Fruit fly (Drosophila melanogaster): ENCODE data around the gene dhd.

The dhd gene

DNA sequence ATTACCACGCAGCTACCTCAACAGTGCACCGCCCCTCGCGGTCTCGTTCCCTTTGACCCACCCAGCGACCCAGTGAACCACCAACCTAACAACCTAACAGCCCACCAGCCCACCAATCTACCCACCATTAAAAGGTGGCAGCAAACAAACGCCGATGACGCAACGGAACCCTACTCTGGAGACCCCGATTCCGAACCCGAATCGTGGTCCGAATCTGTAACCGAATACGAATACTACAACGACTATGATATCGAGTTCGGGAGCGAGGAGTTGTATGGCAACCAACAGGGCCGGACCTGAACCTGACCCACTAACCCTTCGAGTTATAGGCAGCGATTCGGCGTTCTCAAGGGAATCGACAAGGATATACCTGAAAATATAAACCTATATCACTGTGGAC lies 25.3 kb downstream of the dhd start:
- TF ChIP-seq CG12605 (GFP tag; IDR thresholded peaks at IDR 0.05) (no peak), fd96Ca (GFP tag; IDR thresholded peaks at IDR 0.05) (no peak)

DNA sequence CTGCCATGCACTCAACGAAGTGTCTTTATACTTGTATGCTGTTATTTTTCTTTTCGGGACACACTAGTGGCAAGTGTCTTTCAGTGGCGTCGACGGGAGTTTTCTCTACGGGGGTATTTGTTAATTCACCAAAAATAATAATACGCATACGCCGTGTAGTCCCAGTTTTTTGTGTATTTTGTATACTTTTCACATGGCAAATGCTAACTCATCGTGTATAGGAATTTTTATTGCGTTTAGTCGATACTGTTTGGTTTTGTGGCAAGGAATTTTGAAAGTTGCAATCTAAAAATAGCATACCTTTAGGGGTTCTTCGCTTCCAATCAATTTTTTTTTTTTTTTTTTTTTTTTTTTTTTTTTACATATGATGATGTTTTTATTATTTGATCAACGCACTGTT lies 26.5 kb downstream of the dhd start:
- TF ChIP-seq Snoo (tag; optimal IDR thresholded peaks at IDR 0.05) (no peak), CG14655 (GFP tag; optimal IDR thresholded peaks at IDR 0.05) (peak; percentile 30)

- TF ChIP-seq CG8301 (tag; optimal IDR thresholded peaks at IDR 0.05) (no peak), CG32121 (GFP tag; IDR thresholded peaks at IDR 0.05) (peak; percentile 63; the same call in 1 of the 2 replicates), CG4496 (GFP tag; IDR thresholded peaks at IDR 0.05) (no peak; the same call in 2 of the 3 replicates), fd96Ca (GFP tag; IDR thresholded peaks at IDR 0.05) (peak; percentile 52; the same call in 1 of the 3 replicates), Ets98B (GFP tag; IDR thresholded peaks at IDR 0.05) (peak; percentile 65; the same call in 1 of the 2 replicates)
Measured at dm6 chrX:5339970-5340369, 28.0 kb downstream of the dhd start, which contains the start of gene SK. SK (plus strand) TSS chrX:5340236.

DNA sequence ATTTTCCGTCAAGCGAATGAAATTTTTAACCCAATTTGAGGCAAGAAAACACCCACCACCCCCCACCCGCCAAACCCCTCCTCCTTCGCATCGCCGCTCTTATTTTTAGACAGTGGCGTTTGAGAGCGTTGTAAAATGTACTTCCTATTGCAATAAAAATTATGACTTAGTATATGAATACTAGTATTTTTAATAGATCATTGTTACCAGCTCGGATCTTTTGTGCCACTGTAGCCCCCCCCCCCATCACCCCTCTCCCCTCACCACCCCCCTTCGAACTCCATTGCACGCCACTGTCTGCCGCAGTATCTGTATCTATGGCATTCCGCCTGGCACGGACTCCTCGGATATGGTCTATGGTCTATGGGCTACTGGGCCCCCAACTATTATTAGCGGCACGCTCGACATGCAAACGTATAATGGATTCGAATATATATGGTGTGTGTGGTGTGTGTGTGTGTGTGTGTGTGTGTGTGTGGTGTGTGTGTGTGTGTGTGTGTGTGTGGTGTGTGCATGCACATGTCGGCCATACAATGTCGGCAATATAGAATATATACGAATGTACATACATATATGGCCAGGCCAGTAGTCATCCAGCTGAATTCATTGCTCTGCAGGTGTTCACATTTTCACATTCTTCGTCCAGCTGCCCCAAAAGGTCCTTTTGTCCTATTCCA lies 38.1 kb downstream of the dhd start:
- TF ChIP-seq Pif1A (GFP tag; optimal IDR thresholded peaks at IDR 0.05) (no peak), CG8301 (tag; optimal IDR thresholded peaks at IDR 0.05) (no peak), CG8159 (tag; optimal IDR thresholded peaks at IDR 0.05) (no peak), fd96Ca (GFP tag; IDR thresholded peaks at IDR 0.05) (peak; percentile 31; the same call in 1 of the 3 replicates), CG17806 (tag; optimal IDR thresholded peaks at IDR 0.05) (no peak), CG10348 (GFP tag; IDR thresholded peaks at IDR 0.05) (no peak), CG14655 (GFP tag; optimal IDR thresholded peaks at IDR 0.05) (no peak), Ets98B (GFP tag; IDR thresholded peaks at IDR 0.05) (peak; percentile 29; the same call in 1 of the 2 replicates), Pif1B (GFP tag; optimal IDR thresholded peaks at IDR 0.05) (no peak), Snoo (tag; optimal IDR thresholded peaks at IDR 0.05) (no peak), CG32121 (GFP tag; IDR thresholded peaks at IDR 0.05) (peak; percentile 28; the same call in 1 of the 2 replicates), rn (GFP tag; IDR thresholded peaks at IDR 0.05) (no peak), CG4496 (GFP tag; IDR thresholded peaks at IDR 0.05) (peak; percentile 31; the same call in 1 of the 3 replicates), CG15710 (tag; optimal IDR thresholded peaks at IDR 0.05) (no peak), EcR (GFP tag; optimal IDR thresholded peaks at IDR 0.05) (no peak), CG12605 (GFP tag; IDR thresholded peaks at IDR 0.05) (no peak), CG13204 (GFP tag; optimal IDR thresholded peaks at IDR 0.05) (no peak), gl (tag; optimal IDR thresholded peaks at IDR 0.05) (no peak), CG9948 (tag; optimal IDR thresholded peaks at IDR 0.05) (no peak)

DNA sequence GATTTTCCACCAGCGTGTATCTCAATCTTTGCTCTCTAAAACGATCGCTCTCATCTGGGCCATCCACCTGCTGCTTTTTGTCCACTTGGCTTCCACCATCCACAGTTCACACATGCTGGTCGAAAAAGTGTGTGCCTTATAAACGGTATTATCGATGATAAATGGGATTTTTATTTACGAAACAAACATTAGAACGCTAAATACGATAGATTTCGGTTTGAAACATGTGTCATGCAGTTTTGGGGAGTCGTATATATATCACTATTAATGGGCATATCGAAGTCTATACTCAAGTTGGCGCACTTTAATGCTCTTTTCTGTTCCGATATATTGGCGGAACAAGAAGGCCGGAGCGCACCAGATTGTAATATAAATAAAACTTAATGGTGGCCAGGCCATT lies 45.1 kb downstream of the dhd start:
- TF ChIP-seq CG8301 (tag; optimal IDR thresholded peaks at IDR 0.05) (no peak), Pif1A (GFP tag; optimal IDR thresholded peaks at IDR 0.05) (no peak)

- TF ChIP-seq CG14655 (GFP tag; optimal IDR thresholded peaks at IDR 0.05) (no peak), CG8159 (tag; optimal IDR thresholded peaks at IDR 0.05) (no peak), D1 (tag; optimal IDR thresholded peaks at IDR 0.05) (no peak), CG13204 (GFP tag; optimal IDR thresholded peaks at IDR 0.05) (no peak), Ets98B (GFP tag; IDR thresholded peaks at IDR 0.05) (no peak), Snoo (tag; optimal IDR thresholded peaks at IDR 0.05) (no peak), Pif1A (GFP tag; optimal IDR thresholded peaks at IDR 0.05) (no peak), CG32121 (GFP tag; IDR thresholded peaks at IDR 0.05) (no peak), fd96Ca (GFP tag; IDR thresholded peaks at IDR 0.05) (no peak), CG15710 (tag; optimal IDR thresholded peaks at IDR 0.05) (no peak), CG34367 (tag; optimal IDR thresholded peaks at IDR 0.05) (no peak), CG9948 (tag; optimal IDR thresholded peaks at IDR 0.05) (no peak), CG4496 (GFP tag; IDR thresholded peaks at IDR 0.05) (no peak)
Measured at dm6 chrX:5358813-5359212, 46.8 kb downstream of the dhd start.
